Worm (Caenorhabditis elegans) whole organism, L4 larva: ENCODE data around the gene srd-58.

Experiments used
- mep-1 ChIP-seq: fragments of 150-350 bp; sonication (generic microtip); optimal IDR thresholded peaks from 3 replicates; lab custom pipeline; 2014; ENCODE audit warnings: missing biosample characterization, missing genetic modification characterization
- php-3 ChIP-seq: fragments of 200-800 bp; sonication (Bioruptor generic); IDR thresholded peaks from 2 replicates; pipeline ENCODE4 v1.3.6; 2022; ENCODE audit warnings: missing genetic modification reagents, missing genetic modification characterization, missing compliant biosample characterization

- TF ChIP-seq mep-1 (tag; lab: Kevin White, UChicago) (no peak), php-3 (GFP tag; lab: Robert Waterston, UW) (peak; percentile 90)
Measured at ce11 chrII:7232517-7232916, 27.7 kb upstream of the srd-58 start, which contains the start of gene ctsa-3.1.
